Worm (Caenorhabditis elegans): ENCODE data around the gene F29B9.1.

The F29B9.1 gene

DNA sequence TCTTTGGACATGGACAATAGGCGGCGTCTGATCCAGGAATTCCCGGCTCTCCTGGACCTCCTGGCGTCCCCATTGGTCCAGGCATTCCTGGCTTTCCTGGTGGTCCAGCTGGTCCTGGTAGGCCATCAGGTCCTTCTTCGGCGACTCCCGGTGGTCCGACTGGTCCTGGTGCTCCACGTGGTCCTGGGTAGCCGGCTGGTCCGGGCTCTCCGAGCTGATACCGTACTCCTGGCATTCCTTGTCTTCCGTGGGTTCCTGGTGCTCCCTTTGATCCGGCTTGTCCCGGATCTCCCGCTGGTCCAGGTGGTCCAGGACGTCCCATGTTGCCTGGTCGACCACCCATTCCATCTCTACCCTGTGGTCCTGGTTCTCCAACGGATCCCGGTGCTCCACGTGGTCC, 9.2 kb upstream of the F29B9.1 start:
- TF ChIP-seq tra-4 (tag; optimal IDR thresholded peaks at IDR 0.05) (no peak), ceh-13 (GFP tag; optimal IDR thresholded peaks at IDR 0.05) (no peak), pes-1 (GFP tag; IDR thresholded peaks at IDR 0.05) (no peak), ets-7 (tag; optimal IDR thresholded peaks at IDR 0.05) (no peak), aly-1 (tag; optimal IDR thresholded peaks at IDR 0.05) (no peak), flt-1 (GFP tag; IDR thresholded peaks at IDR 0.05) (no peak), scrt-1 (GFP tag; IDR thresholded peaks at IDR 0.05) (no peak), ama-1 (optimal IDR thresholded peaks at IDR 0.05) (no peak), F13C5.2 (tag; optimal IDR thresholded peaks at IDR 0.05) (no peak), hmg-4 (GFP tag; optimal IDR thresholded peaks at IDR 0.05) (no peak), ceh-36 (tag; optimal IDR thresholded peaks at IDR 0.05) (no peak), sea-1 (GFP tag; conservative IDR thresholded peaks at IDR 0.05) (no peak), tbx-11 (GFP tag; IDR thresholded peaks at IDR 0.05) (no peak), hnd-1 (tag; optimal IDR thresholded peaks at IDR 0.05) (no peak), hmbx-1 (tag; optimal IDR thresholded peaks at IDR 0.05) (no peak)

DNA sequence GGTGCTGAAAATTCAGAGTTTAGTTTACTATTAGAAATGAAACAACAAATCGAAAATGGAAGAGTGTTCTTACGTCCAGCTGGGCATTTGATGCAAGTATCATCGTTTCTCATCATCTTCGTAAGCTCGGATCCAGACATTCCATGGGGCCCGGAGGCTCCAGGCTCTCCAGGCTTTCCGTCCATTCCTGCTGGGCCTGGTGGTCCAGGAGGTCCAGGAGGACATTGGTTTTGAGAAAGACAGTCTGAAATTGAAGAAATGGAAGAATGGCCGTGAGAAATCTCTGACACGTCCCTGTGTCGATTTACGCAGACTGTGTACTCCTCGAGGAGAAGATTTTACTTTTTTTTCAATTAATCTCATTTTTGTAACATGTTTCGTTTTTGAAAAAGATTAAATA, 8.8 kb upstream of the F29B9.1 start:
- TF ChIP-seq tbx-11 (GFP tag; IDR thresholded peaks at IDR 0.05), result no peak
- TF ChIP-seq tra-4 (tag; optimal IDR thresholded peaks at IDR 0.05), result no peak
- no peak for TF ChIP-seq pes-1 (GFP tag; IDR thresholded peaks at IDR 0.05)
- TF ChIP-seq flt-1 (GFP tag; IDR thresholded peaks at IDR 0.05), result no peak
- no peak for TF ChIP-seq hnd-1 (tag; optimal IDR thresholded peaks at IDR 0.05)
- TF ChIP-seq hmbx-1 (tag; optimal IDR thresholded peaks at IDR 0.05), result no peak
- TF ChIP-seq sea-1 (GFP tag; conservative IDR thresholded peaks at IDR 0.05), result no peak
- no peak for TF ChIP-seq ceh-36 (tag; optimal IDR thresholded peaks at IDR 0.05)
- TF ChIP-seq hmg-4 (GFP tag; optimal IDR thresholded peaks at IDR 0.05), result no peak

DNA sequence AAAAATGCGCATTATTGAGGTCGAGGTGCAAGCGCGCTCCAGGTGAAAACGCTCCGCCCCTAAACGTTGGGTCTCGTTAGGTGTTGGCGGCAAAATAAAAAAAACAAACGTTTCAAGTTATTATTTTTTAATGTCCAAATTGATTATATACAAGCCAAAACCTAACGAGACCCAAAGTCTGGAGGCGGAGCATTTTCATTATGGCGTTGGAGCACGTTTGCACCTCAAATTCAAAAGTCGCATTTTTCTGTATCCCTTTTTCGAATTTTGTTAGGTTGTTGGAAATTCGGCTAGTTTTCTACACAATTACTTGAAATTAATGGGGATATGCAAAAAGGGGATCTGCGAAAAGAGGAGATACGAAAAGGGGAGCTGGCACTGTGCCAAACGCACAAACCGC, 7.3 kb upstream of the F29B9.1 start, which contains the start of gene col-111:
TSS of gene col-111 (minus strand) at position 101 of the 400 bp plus-strand sequence.
- TF ChIP-seq F13C5.2 (tag; optimal IDR thresholded peaks at IDR 0.05) (no peak), pes-1 (GFP tag; IDR thresholded peaks at IDR 0.05) (no peak), sea-1 (GFP tag; conservative IDR thresholded peaks at IDR 0.05) (no peak), ama-1 (optimal IDR thresholded peaks at IDR 0.05) (no peak), ceh-36 (tag; optimal IDR thresholded peaks at IDR 0.05) (no peak), hnd-1 (tag; optimal IDR thresholded peaks at IDR 0.05) (no peak), hmg-4 (GFP tag; optimal IDR thresholded peaks at IDR 0.05) (no peak), tbx-11 (GFP tag; IDR thresholded peaks at IDR 0.05) (no peak)

DNA sequence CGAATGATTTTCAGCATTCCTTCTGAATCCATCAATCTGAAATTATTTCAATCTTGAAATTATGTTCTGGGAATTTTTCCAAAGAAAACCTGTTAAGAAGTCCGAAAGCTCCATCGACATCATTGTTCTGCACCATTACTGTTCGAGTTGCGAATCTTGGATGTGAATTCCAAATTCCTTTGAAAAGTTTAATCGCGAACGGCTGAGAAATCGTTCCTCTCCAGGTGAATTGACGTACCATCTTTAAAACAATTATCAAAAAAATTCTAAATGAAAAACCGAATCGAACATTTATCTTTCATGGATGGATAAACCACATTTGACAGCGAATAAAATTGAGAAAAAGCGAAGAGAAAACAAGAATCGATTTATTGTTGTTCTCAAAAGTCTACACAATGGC, 5.9 kb upstream of the F29B9.1 start, which contains the start of gene mrps-21:
TSS of gene mrps-21 (minus strand) at position 241 of the 400 bp plus-strand sequence.
- TF ChIP-seq F13C5.2 (tag; optimal IDR thresholded peaks at IDR 0.05) (no peak), sea-1 (GFP tag; conservative IDR thresholded peaks at IDR 0.05) (no peak), hmbx-1 (tag; optimal IDR thresholded peaks at IDR 0.05) (no peak), aly-1 (tag; optimal IDR thresholded peaks at IDR 0.05) (no peak), hmg-4 (GFP tag; optimal IDR thresholded peaks at IDR 0.05) (no peak), tra-4 (tag; optimal IDR thresholded peaks at IDR 0.05) (no peak), ceh-36 (tag; optimal IDR thresholded peaks at IDR 0.05) (no peak), tbx-11 (GFP tag; IDR thresholded peaks at IDR 0.05) (no peak), tbx-37 (GFP tag; conservative IDR thresholded peaks at IDR 0.05) (no peak), ets-7 (tag; optimal IDR thresholded peaks at IDR 0.05) (no peak), scrt-1 (GFP tag; IDR thresholded peaks at IDR 0.05) (no peak), hnd-1 (tag; optimal IDR thresholded peaks at IDR 0.05) (no peak), pes-1 (GFP tag; IDR thresholded peaks at IDR 0.05) (no peak), ceh-13 (GFP tag; optimal IDR thresholded peaks at IDR 0.05) (no peak), flt-1 (GFP tag; IDR thresholded peaks at IDR 0.05) (no peak), ama-1 (optimal IDR thresholded peaks at IDR 0.05) (no peak), B0310.2 (tag; optimal IDR thresholded peaks at IDR 0.05) (no peak)

DNA sequence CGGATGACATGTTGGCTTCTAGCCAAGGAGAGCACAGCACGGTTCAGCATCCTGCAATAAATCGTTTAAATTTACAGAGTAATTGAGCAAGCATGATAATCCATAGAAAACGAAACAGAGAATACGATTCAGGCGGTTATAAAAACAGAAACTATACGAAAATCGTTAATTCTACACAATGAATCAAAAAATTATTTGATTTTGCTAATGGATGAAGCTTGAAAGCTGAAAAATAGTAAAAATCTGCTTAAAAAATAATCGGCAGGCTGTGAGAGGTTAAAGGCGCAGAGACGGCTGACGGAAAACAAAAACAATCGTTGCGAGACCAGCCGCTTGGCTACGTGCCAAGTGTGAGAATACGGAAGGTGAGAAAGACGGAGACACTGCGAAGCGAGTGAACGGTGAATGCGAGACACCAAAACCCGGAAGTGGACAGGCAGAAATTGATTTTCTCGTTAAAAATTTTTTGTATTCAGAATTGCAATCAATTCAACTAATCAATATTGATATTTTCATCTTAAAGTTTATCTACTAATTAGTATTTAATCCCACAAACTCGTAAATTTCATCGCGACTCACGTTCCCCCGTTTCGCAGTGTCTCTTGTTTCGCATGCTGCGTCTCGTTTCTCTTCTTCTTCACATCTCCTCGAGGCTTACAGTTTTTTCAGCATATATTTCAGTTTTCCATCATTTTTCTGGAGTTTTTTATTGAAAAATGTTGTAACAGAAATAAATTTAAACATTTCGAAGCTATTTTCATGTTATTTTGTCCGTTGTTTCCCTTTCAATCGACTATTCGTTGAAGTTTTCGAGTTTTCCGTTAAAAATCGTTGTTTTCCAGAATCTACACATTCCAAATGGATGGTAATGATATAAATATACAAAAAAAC, 4.8 kb upstream of the F29B9.1 start, which contains the start of the genes F29B9.11 and jmjd-1.2:
TSS of gene F29B9.11 (minus strand) at position 51 of the 891 bp plus-strand sequence.
TSS of gene jmjd-1.2 (plus strand) at position 841 of the 891 bp plus-strand sequence.
- peak; percentile 34 for TF ChIP-seq ceh-13 (GFP tag; optimal IDR thresholded peaks at IDR 0.05)
- TF ChIP-seq F13C5.2 (tag; optimal IDR thresholded peaks at IDR 0.05), result peak; percentile 77
- peak; percentile 61 for TF ChIP-seq hmg-4 (GFP tag; optimal IDR thresholded peaks at IDR 0.05)
- peak; percentile 56 for TF ChIP-seq tra-4 (tag; optimal IDR thresholded peaks at IDR 0.05)
- no peak for TF ChIP-seq flt-1 (GFP tag; IDR thresholded peaks at IDR 0.05)
- TF ChIP-seq pes-1 (GFP tag; IDR thresholded peaks at IDR 0.05), result peak; percentile 63
- peak; percentile 58; the same call in 1 of the 2 replicates for TF ChIP-seq sea-1 (GFP tag; conservative IDR thresholded peaks at IDR 0.05)
- no peak for TF ChIP-seq scrt-1 (GFP tag; IDR thresholded peaks at IDR 0.05)
- no peak for TF ChIP-seq tbx-11 (GFP tag; IDR thresholded peaks at IDR 0.05)
- no peak for TF ChIP-seq ama-1 (optimal IDR thresholded peaks at IDR 0.05)
- TF ChIP-seq aly-1 (tag; optimal IDR thresholded peaks at IDR 0.05), result peak; percentile 21
- TF ChIP-seq ceh-36 (tag; optimal IDR thresholded peaks at IDR 0.05), result no peak
- TF ChIP-seq tbx-37 (GFP tag; conservative IDR thresholded peaks at IDR 0.05), result 0 out of 2 replicates have a peak, but pooled peaks have one; percentile 48
- peak; percentile 70 for TF ChIP-seq ets-7 (tag; optimal IDR thresholded peaks at IDR 0.05)
- peak; percentile 56 for TF ChIP-seq B0310.2 (tag; optimal IDR thresholded peaks at IDR 0.05)
- TF ChIP-seq hmbx-1 (tag; optimal IDR thresholded peaks at IDR 0.05), result peak; percentile 46
- TF ChIP-seq hnd-1 (tag; optimal IDR thresholded peaks at IDR 0.05), result no peak

DNA sequence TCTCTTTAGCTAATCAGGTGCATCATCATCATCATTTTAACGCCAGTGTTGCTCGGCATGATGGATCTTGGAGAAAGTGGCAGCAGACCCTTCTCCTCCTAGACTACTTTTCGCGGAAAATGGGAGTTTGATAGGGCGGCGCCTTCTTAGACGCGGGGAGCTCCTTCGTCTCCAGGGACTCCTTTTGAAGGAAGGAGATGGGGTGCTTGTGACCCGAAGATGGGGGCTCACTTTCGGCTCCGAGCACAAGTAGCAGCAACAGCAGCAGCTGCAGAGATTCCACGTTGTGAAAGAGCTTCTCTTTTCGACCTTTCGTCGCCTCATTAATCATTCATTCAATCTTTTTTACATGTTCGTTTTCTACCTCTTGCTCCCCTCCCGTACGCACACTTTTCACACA, 2.2 kb downstream of the F29B9.1 start:
- TF ChIP-seq tbx-37 (GFP tag; conservative IDR thresholded peaks at IDR 0.05), result no peak
- no peak for TF ChIP-seq ceh-36 (tag; optimal IDR thresholded peaks at IDR 0.05)
- TF ChIP-seq scrt-1 (GFP tag; IDR thresholded peaks at IDR 0.05), result no peak
- no peak for TF ChIP-seq ama-1 (optimal IDR thresholded peaks at IDR 0.05)
- TF ChIP-seq hmg-4 (GFP tag; optimal IDR thresholded peaks at IDR 0.05), result no peak
- TF ChIP-seq F13C5.2 (tag; optimal IDR thresholded peaks at IDR 0.05), result no peak
- TF ChIP-seq flt-1 (GFP tag; IDR thresholded peaks at IDR 0.05), result no peak
- no peak for TF ChIP-seq hmbx-1 (tag; optimal IDR thresholded peaks at IDR 0.05)
- TF ChIP-seq ets-7 (tag; optimal IDR thresholded peaks at IDR 0.05), result no peak
- no peak for TF ChIP-seq pes-1 (GFP tag; IDR thresholded peaks at IDR 0.05)
- no peak for TF ChIP-seq tra-4 (tag; optimal IDR thresholded peaks at IDR 0.05)
